Fruit fly (Drosophila melanogaster) whole organism, prepupa: ENCODE results near the gene CG9107.

Experiments
- Blimp-1 ChIP-seq: fragments of 200-800 bp; sonication (Bioruptor generic); optimal IDR thresholded peaks from 3 replicates; lab custom pipeline; 2017; ENCODE audit warnings: missing biosample characterization, missing genetic modification characterization, mild to moderate bottlenecking, moderate library complexity, missing genetic modification reagents
- CG10631 ChIP-seq: fragments of 200-800 bp; sonication (Bioruptor generic); optimal IDR thresholded peaks from 2 replicates; lab custom pipeline; 2016; ENCODE audit warnings: missing biosample characterization, missing genetic modification characterization
- CG10669 ChIP-seq: fragments of 200-800 bp; sonication (Bioruptor generic); optimal IDR thresholded peaks from 3 replicates; lab custom pipeline; 2018; ENCODE audit warnings: missing biosample characterization, mild to moderate bottlenecking, missing genetic modification characterization, moderate library complexity
- CG11294 ChIP-seq: fragments of 200-800 bp; sonication (Bioruptor generic); IDR thresholded peaks from 2 replicates; pipeline ENCODE4 v1.3.6; 2022; ENCODE audit warnings: missing biosample characterization, missing genetic modification characterization
- CG11762 ChIP-seq: fragments of 200-800 bp; sonication (Bioruptor generic); optimal IDR thresholded peaks from 3 replicates; lab custom pipeline; 2016; ENCODE audit warnings: missing biosample characterization, missing genetic modification characterization; ENCODE audit not compliant: insufficient read depth
- CG11902 ChIP-seq: fragments of 200-800 bp; sonication (Bioruptor generic); optimal IDR thresholded peaks from 3 replicates; lab custom pipeline; 2016; ENCODE audit warnings: missing biosample characterization, missing genetic modification characterization
- CG15336 ChIP-seq: fragments of 200-800 bp; sonication (Bioruptor generic); IDR thresholded peaks from 2 replicates; pipeline ENCODE4 v1.3.6; 2022; ENCODE audit warnings: missing biosample characterization, missing genetic modification characterization
- CG1621 ChIP-seq: fragments of 200-800 bp; sonication (Bioruptor generic); optimal IDR thresholded peaks from 3 replicates; lab custom pipeline; 2018; ENCODE audit warnings: missing biosample characterization, mild to moderate bottlenecking, missing genetic modification characterization
- CG16779 ChIP-seq: fragments of 200-800 bp; sonication (Bioruptor generic); optimal IDR thresholded peaks from 3 replicates; lab custom pipeline; 2017; ENCODE audit warnings: missing biosample characterization, mild to moderate bottlenecking, missing genetic modification characterization
- CG31627 ChIP-seq: fragments of 200-800 bp; sonication (Bioruptor generic); optimal IDR thresholded peaks from 3 replicates; lab custom pipeline; 2016; ENCODE audit warnings: missing biosample characterization, missing genetic modification characterization
- CG32006 ChIP-seq: fragments of 200-800 bp; sonication (Bioruptor generic); optimal IDR thresholded peaks from 3 replicates; lab custom pipeline; 2017; ENCODE audit warnings: missing biosample characterization, mild to moderate bottlenecking, missing genetic modification characterization
- CG34406 ChIP-seq: fragments of 200-800 bp; sonication (Bioruptor generic); optimal IDR thresholded peaks from 3 replicates; lab custom pipeline; 2016; ENCODE audit warnings: missing biosample characterization, missing genetic modification characterization
- CG3919 ChIP-seq: fragments of 200-800 bp; sonication (Bioruptor generic); optimal IDR thresholded peaks from 3 replicates; lab custom pipeline; 2016; ENCODE audit warnings: missing biosample characterization, missing genetic modification characterization
- CG6276 ChIP-seq: fragments of 200-800 bp; sonication (Bioruptor generic); optimal IDR thresholded peaks from 2 replicates; lab custom pipeline; 2017; ENCODE audit warnings: missing biosample characterization, mild to moderate bottlenecking, missing genetic modification characterization
- CG6792 ChIP-seq: fragments of 200-800 bp; sonication (Bioruptor generic); optimal IDR thresholded peaks from 3 replicates; lab custom pipeline; 2016; ENCODE audit warnings: missing biosample characterization, missing genetic modification characterization
- CG6854 ChIP-seq: fragments of 200-800 bp; sonication (Bioruptor generic); optimal IDR thresholded peaks from 2 replicates; lab custom pipeline; 2017; ENCODE audit warnings: missing biosample characterization, mild to moderate bottlenecking, missing genetic modification characterization
- CG8119 ChIP-seq: fragments of 200-800 bp; sonication (Bioruptor generic); IDR thresholded peaks from 3 replicates; pipeline ENCODE4 v1.3.6; 2022; ENCODE audit warnings: missing biosample characterization, missing genetic modification characterization
- CG8632 ChIP-seq: fragments of 200-800 bp; sonication (Bioruptor generic); optimal IDR thresholded peaks from 3 replicates; lab custom pipeline; 2016; ENCODE audit warnings: missing biosample characterization, missing genetic modification characterization
- Eip75B ChIP-seq: fragments of 200-800 bp; sonication (Bioruptor generic); optimal IDR thresholded peaks from 3 replicates; lab custom pipeline; 2016; ENCODE audit warnings: missing biosample characterization, missing genetic modification characterization
- Eip78C ChIP-seq: fragments of 200-800 bp; sonication (Bioruptor generic); peaks from one replicate; lab custom pipeline; 2016; ENCODE audit warnings: missing biosample characterization, missing genetic modification characterization
- Eip93F ChIP-seq: fragments of 200-800 bp; sonication (Bioruptor generic); optimal IDR thresholded peaks from 2 replicates; lab custom pipeline; 2016; ENCODE audit warnings: missing biosample characterization, mild to moderate bottlenecking, missing genetic modification characterization
- Ets96B ChIP-seq: fragments of 200-800 bp; optimal IDR thresholded peaks from 2 replicates; lab custom pipeline; 2019; ENCODE audit warnings: missing biosample characterization, mild to moderate bottlenecking, missing genetic modification characterization, moderate library complexity
- Gug ChIP-seq: fragments of 200-800 bp; sonication (Bioruptor generic); IDR thresholded peaks from 2 replicates; pipeline ENCODE4 v1.3.6; 2022; ENCODE audit warnings: missing biosample characterization, missing genetic modification characterization
- Hr38 ChIP-seq: sonication (Bioruptor generic); optimal IDR thresholded peaks from 2 replicates; lab custom pipeline; 2016; ENCODE audit warnings: missing biosample characterization, missing genetic modification characterization
- Hr39 ChIP-seq: fragments of 200-800 bp; sonication (Bioruptor generic); optimal IDR thresholded peaks from 2 replicates; lab custom pipeline; 2016; ENCODE audit warnings: missing biosample characterization, missing genetic modification characterization
- Hr4 ChIP-seq: fragments of 200-800 bp; sonication (Bioruptor generic); optimal IDR thresholded peaks from 3 replicates; lab custom pipeline; 2016; ENCODE audit warnings: missing biosample characterization, missing genetic modification characterization
- OdsH ChIP-seq: fragments of 200-800 bp; sonication (Bioruptor generic); optimal IDR thresholded peaks from 3 replicates; lab custom pipeline; 2016; ENCODE audit warnings: missing biosample characterization, missing genetic modification characterization
- Smox ChIP-seq: fragments of 200-800 bp; sonication (Bioruptor generic); optimal IDR thresholded peaks from 3 replicates; lab custom pipeline; 2016; ENCODE audit warnings: missing biosample characterization, missing genetic modification characterization
- Sox102F ChIP-seq: fragments of 200-800 bp; sonication (Bioruptor generic); optimal IDR thresholded peaks from 2 replicates; lab custom pipeline; 2016; ENCODE audit warnings: missing biosample characterization, mild to moderate bottlenecking, missing genetic modification characterization
- Sox14 ChIP-seq: fragments of 200-800 bp; sonication (Bioruptor generic); optimal IDR thresholded peaks from 3 replicates; lab custom pipeline; 2016; ENCODE audit warnings: missing biosample characterization, missing genetic modification characterization
- achi ChIP-seq: fragments of 200-800 bp; sonication (Bioruptor generic); optimal IDR thresholded peaks from 3 replicates; lab custom pipeline; 2016; ENCODE audit warnings: missing biosample characterization, missing genetic modification characterization
- acj6 ChIP-seq: fragments of 200-800 bp; sonication (Bioruptor generic); optimal IDR thresholded peaks from 3 replicates; lab custom pipeline; 2016; ENCODE audit warnings: missing biosample characterization, missing genetic modification characterization
- cyc ChIP-seq: fragments of 200-800 bp; sonication (Bioruptor generic); optimal IDR thresholded peaks from 3 replicates; lab custom pipeline; 2016; ENCODE audit warnings: missing biosample characterization, missing genetic modification characterization
- eg ChIP-seq: fragments of 200-800 bp; sonication (Bioruptor generic); IDR thresholded peaks from 3 replicates; pipeline ENCODE4 v1.3.6; 2022; ENCODE audit warnings: missing biosample characterization, missing genetic modification characterization
- esn ChIP-seq: fragments of 200-800 bp; sonication (Bioruptor generic); optimal IDR thresholded peaks from 2 replicates; lab custom pipeline; 2016; ENCODE audit warnings: missing biosample characterization, mild to moderate bottlenecking, missing genetic modification characterization, moderate library complexity
- fd59A ChIP-seq: fragments of 200-800 bp; sonication (Bioruptor generic); optimal IDR thresholded peaks from 2 replicates; lab custom pipeline; 2017; ENCODE audit warnings: missing biosample characterization, mild to moderate bottlenecking, missing genetic modification characterization, missing genetic modification reagents
- fd85E ChIP-seq: fragments of 200-800 bp; sonication (Bioruptor generic); optimal IDR thresholded peaks from 3 replicates; lab custom pipeline; 2016; ENCODE audit warnings: missing biosample characterization, missing genetic modification characterization
- fkh ChIP-seq: fragments of 200-800 bp; sonication (Bioruptor generic); optimal IDR thresholded peaks from 3 replicates; lab custom pipeline; 2017; ENCODE audit warnings: missing biosample characterization, mild to moderate bottlenecking, missing genetic modification characterization, moderate library complexity
- lz ChIP-seq: fragments of 200-800 bp; sonication (Bioruptor generic); optimal IDR thresholded peaks from 3 replicates; lab custom pipeline; 2016; ENCODE audit warnings: missing biosample characterization, missing genetic modification characterization
- net ChIP-seq: fragments of 200-800 bp; sonication (Bioruptor generic); optimal IDR thresholded peaks from 3 replicates; lab custom pipeline; 2016; ENCODE audit warnings: missing biosample characterization, missing genetic modification characterization
- pdm3 ChIP-seq: fragments of 200-800 bp; sonication (Bioruptor generic); optimal IDR thresholded peaks from 3 replicates; lab custom pipeline; 2016; ENCODE audit warnings: missing biosample characterization, missing genetic modification characterization
- salr ChIP-seq, 2 experiments: fragments of 200-800 bp; sonication (Bioruptor generic); optimal IDR thresholded peaks; 3 replicates each; lab custom pipeline; 2016 to 2018; ENCODE audit warnings: missing biosample characterization in 2 of 2, missing genetic modification characterization in 2 of 2, mild to moderate bottlenecking in 1 of 2
- spab ChIP-seq: fragments of 200-800 bp; sonication (Bioruptor generic); optimal IDR thresholded peaks from 2 replicates; lab custom pipeline; 2017; ENCODE audit warnings: missing biosample characterization, mild to moderate bottlenecking, missing genetic modification characterization, missing genetic modification reagents
- ss ChIP-seq, 2 experiments: fragments of 200-800 bp; sonication (Bioruptor generic); optimal IDR thresholded peaks; 2 replicates in 1 of 2; 3 replicates in 1 of 2; lab custom pipeline; 2017 to 2018; ENCODE audit warnings: mild to moderate bottlenecking in 2 of 2, missing biosample characterization in 2 of 2, missing genetic modification characterization in 2 of 2, moderate library complexity in 1 of 2
- svp ChIP-seq: fragments of 200-800 bp; sonication (Bioruptor generic); peaks from one replicate; lab custom pipeline; 2016; ENCODE audit warnings: missing biosample characterization, missing genetic modification characterization
- vri ChIP-seq: fragments of 200-800 bp; sonication (Bioruptor generic); optimal IDR thresholded peaks from 3 replicates; lab custom pipeline; 2016; ENCODE audit warnings: missing biosample characterization, mild to moderate bottlenecking, missing genetic modification characterization

Gene CG9107

dm6 chr2L:5980862-5981432, 43.4 kb downstream of the CG9107 start, which contains the start of gene chic:
TSS of gene chic (minus strand) at chr2L:5981018.
- TF ChIP-seq CG11902 (no peak), Eip78C (GFP tag; lab: Kevin White, UChicago) (peak; percentile 33), achi (GFP tag; lab: Kevin White, UChicago) (no peak), CG3919 (GFP tag; lab: Kevin White, UChicago) (peak; percentile 24), eg (no peak), CG31627 (GFP tag; lab: Kevin White, UChicago) (no peak), Sox102F (GFP tag; lab: Kevin White, UChicago) (peak; percentile 55), Eip75B (GFP tag; lab: Kevin White, UChicago) (no peak), CG6276 (GFP tag; lab: Kevin White, UChicago) (no peak), Gug (GFP tag; lab: Robert Waterston, UW) (no peak), spab (GFP tag; lab: Kevin White, UChicago) (no peak), OdsH (no peak), CG8119 (GFP tag; lab: Robert Waterston, UW) (no peak), svp (peak; percentile 48), ss (GFP tag; optimal IDR thresholded peaks at IDR 0.05; lab: Kevin White, UChicago) (peak; percentile 2 to 29), salr (GFP tag; optimal IDR thresholded peaks at IDR 0.05; lab: Kevin White, UChicago) (no peak), Hr38 (GFP tag; lab: Kevin White, UChicago) (no peak), CG32006 (GFP tag; lab: Kevin White, UChicago) (peak; percentile 19), Ets96B (tag; lab: Kevin White, UChicago) (peak; percentile 19), pdm3 (peak; percentile 4), Hr4 (peak; percentile 19), CG11762 (GFP tag; lab: Kevin White, UChicago) (no peak), fd59A (GFP tag; lab: Kevin White, UChicago) (no peak), CG1621 (tag; lab: Kevin White, UChicago) (no peak), CG34406 (GFP tag; lab: Kevin White, UChicago) (peak; percentile 2), CG8632 (GFP tag; lab: Kevin White, UChicago) (no peak), vri (GFP tag; lab: Kevin White, UChicago) (peak; percentile 3), cyc (peak; percentile 1), lz (GFP tag; lab: Kevin White, UChicago) (no peak), fkh (GFP tag; lab: Kevin White, UChicago) (no peak), CG11294 (GFP tag; lab: Robert Waterston, UW) (no peak), Smox (GFP tag; lab: Kevin White, UChicago) (peak; percentile 34), CG6854 (GFP tag; lab: Kevin White, UChicago) (peak; percentile 68), Hr39 (GFP tag; lab: Kevin White, UChicago) (peak; percentile 19), esn (GFP tag; lab: Kevin White, UChicago) (no peak)
- TF ChIP-seq, all 60 proteins: peak for 15

dm6 chr2L:5979957-5980861, 44.1 kb downstream of the CG9107 start:
- peak; percentile 31 for TF ChIP-seq CG8632 (GFP tag; lab: Kevin White, UChicago)
- TF ChIP-seq CG10631 (GFP tag; lab: Kevin White, UChicago): no peak
- peak; percentile 55 for TF ChIP-seq net
- peak; percentile 11 for TF ChIP-seq achi (GFP tag; lab: Kevin White, UChicago)
- TF ChIP-seq CG16779 (tag; lab: Kevin White, UChicago): peak; percentile 63
- peak; percentile 14 for TF ChIP-seq CG6792
- TF ChIP-seq CG1621 (tag; lab: Kevin White, UChicago): peak; percentile 45
- TF ChIP-seq Blimp-1 (GFP tag; lab: Kevin White, UChicago): no peak
- peak; percentile 52 for TF ChIP-seq CG3919 (GFP tag; lab: Kevin White, UChicago)
- TF ChIP-seq Eip75B (GFP tag; lab: Kevin White, UChicago): peak; percentile 41
- no peak for TF ChIP-seq CG10669 (GFP tag; lab: Kevin White, UChicago)
- TF ChIP-seq CG34406 (GFP tag; lab: Kevin White, UChicago): no peak
- no peak for TF ChIP-seq pdm3
- peak; percentile 9 for TF ChIP-seq fd85E (GFP tag; lab: Kevin White, UChicago)
- TF ChIP-seq acj6 (GFP tag; lab: Kevin White, UChicago): no peak
- TF ChIP-seq CG15336 (GFP tag; lab: Robert Waterston, UW): no peak
- TF ChIP-seq Eip93F (GFP tag; lab: Kevin White, UChicago): no peak
- no peak for TF ChIP-seq salr (GFP tag; optimal IDR thresholded peaks at IDR 0.05; lab: Kevin White, UChicago)
- no peak for TF ChIP-seq cyc
- TF ChIP-seq lz (GFP tag; lab: Kevin White, UChicago): no peak
- TF ChIP-seq ss (GFP tag; optimal IDR thresholded peaks at IDR 0.05; lab: Kevin White, UChicago): peak; percentile 48 to 67
- no peak for TF ChIP-seq CG32006 (GFP tag; lab: Kevin White, UChicago)
- peak; percentile 56 for TF ChIP-seq Sox14
- TF ChIP-seq Hr4: no peak
- TF ChIP-seq Sox102F (GFP tag; lab: Kevin White, UChicago): peak; percentile 45
